Worm (Caenorhabditis elegans) whole organism, young adult: ENCODE data around the gene srh-100.
A peak's percentile ranks its signal among the peaks of the same experiment; 100 is the strongest.

Experiments
- B0261.1 ChIP-seq: sonication (generic microtip); optimal IDR thresholded peaks from 2 replicates; lab custom pipeline; 2016; ENCODE audit warnings: mild to moderate bottlenecking, missing genetic modification characterization, moderate library complexity, missing compliant biosample characterization
- C06A6.2 ChIP-seq: fragments of 200-800 bp; sonication (Bioruptor generic); conservative IDR thresholded peaks from 2 replicates; pipeline ENCODE4 v1.3.6; 2022; ENCODE audit warnings: missing genetic modification characterization, missing compliant biosample characterization
- F23B12.7 ChIP-seq: sonication (generic microtip); optimal IDR thresholded peaks from 2 replicates; lab custom pipeline; 2017; ENCODE audit warnings: missing genetic modification characterization, mild to moderate bottlenecking, missing compliant biosample characterization, antibody characterized with exemption, moderate library complexity; ENCODE audit not compliant: insufficient read depth
- F33H1.4 ChIP-seq: fragments of 200-800 bp; sonication (Bioruptor generic); IDR thresholded peaks from 2 replicates; pipeline ENCODE4 v1.3.6; 2022; ENCODE audit warnings: missing genetic modification reagents, missing genetic modification characterization, missing compliant biosample characterization
- F49E8.2 ChIP-seq: sonication (generic microtip); optimal IDR thresholded peaks from 3 replicates; lab custom pipeline; 2017; ENCODE audit warnings: missing genetic modification characterization, mild to moderate bottlenecking, missing compliant biosample characterization, antibody characterized with exemption, moderate library complexity; ENCODE audit not compliant: insufficient read depth
- F55B11.4 ChIP-seq: sonication (generic microtip); optimal IDR thresholded peaks from 2 replicates; lab custom pipeline; 2016; ENCODE audit warnings: missing compliant biosample characterization, missing genetic modification characterization, borderline replicate concordance; ENCODE audit not compliant: insufficient read depth
- T07F8.4 ChIP-seq: sonication (generic microtip); optimal IDR thresholded peaks from 2 replicates; lab custom pipeline; 2016; ENCODE audit warnings: mild to moderate bottlenecking, missing genetic modification characterization, moderate library complexity, missing compliant biosample characterization
- Y53G8AR.9 ChIP-seq: fragments of 200-800 bp; sonication (Bioruptor generic); conservative IDR thresholded peaks from 2 replicates; pipeline ENCODE4 v1.3.6; 2022; ENCODE audit warnings: missing genetic modification reagents, missing genetic modification characterization, missing compliant biosample characterization
- aptf-2 ChIP-seq: fragments of 200-800 bp; sonication (Bioruptor generic); conservative IDR thresholded peaks from 2 replicates; pipeline ENCODE4 v1.3.6; 2022; ENCODE audit warnings: missing genetic modification reagents, missing genetic modification characterization, missing compliant biosample characterization
- aptf-3 ChIP-seq: fragments of 200-800 bp; sonication (Bioruptor generic); IDR thresholded peaks from 2 replicates; pipeline ENCODE4 v1.3.6; 2022; ENCODE audit warnings: missing genetic modification characterization, missing compliant biosample characterization
- atf-7 ChIP-seq: sonication (generic microtip); optimal IDR thresholded peaks from 2 replicates; lab custom pipeline; 2017; ENCODE audit warnings: mild to moderate bottlenecking, missing genetic modification characterization, missing compliant biosample characterization
- attf-6 ChIP-seq: fragments of 200-800 bp; sonication (Bioruptor generic); IDR thresholded peaks from 2 replicates; pipeline ENCODE4 v1.3.6; 2022; ENCODE audit warnings: missing genetic modification reagents, missing genetic modification characterization, missing compliant biosample characterization
- cebp-1 ChIP-seq, 2 experiments: fragments of 200-800 bp in 1 of 2; sonication (Bioruptor generic) in 1 of 2; sonication (generic microtip) in 1 of 2; IDR thresholded peaks in 1 of 2; optimal IDR thresholded peaks in 1 of 2; 2 replicates each; pipeline versions ENCODE4 v1.3.6 to Lab custom; 2017 to 2022; ENCODE audit warnings: missing compliant biosample characterization in 2 of 2, missing genetic modification characterization in 2 of 2, mild to moderate bottlenecking in 1 of 2, missing genetic modification reagents in 1 of 2, moderate library complexity in 1 of 2
- ceh-79 ChIP-seq: sonication (generic microtip); optimal IDR thresholded peaks from 2 replicates; lab custom pipeline; 2017; ENCODE audit warnings: mild to moderate bottlenecking, missing genetic modification characterization, missing compliant biosample characterization
- dox-1 ChIP-seq: fragments of 200-800 bp; sonication (Bioruptor generic); IDR thresholded peaks from 2 replicates; pipeline ENCODE4 v1.3.6; 2022; ENCODE audit warnings: missing genetic modification reagents, missing genetic modification characterization, missing compliant biosample characterization
- hmg-20 ChIP-seq: fragments of 200-800 bp; sonication (Bioruptor generic); IDR thresholded peaks from 2 replicates; pipeline ENCODE4 v1.3.6; 2022; ENCODE audit warnings: missing genetic modification reagents, missing genetic modification characterization, missing compliant biosample characterization
- hrde-1 ChIP-seq: sonication (generic microtip); optimal IDR thresholded peaks from 2 replicates; lab custom pipeline; 2016; ENCODE audit warnings: missing genetic modification characterization, mild to moderate bottlenecking, missing compliant biosample characterization, moderate library complexity, missing genotype, missing genetic modification reagents, borderline replicate concordance
- lin-40 ChIP-seq: sonication (generic microtip); optimal IDR thresholded peaks from 2 replicates; lab custom pipeline; 2016; ENCODE audit warnings: missing genetic modification characterization, mild to moderate bottlenecking, missing compliant biosample characterization, missing genotype, missing genetic modification reagents
- lsy-27 ChIP-seq: sonication (generic microtip); optimal IDR thresholded peaks from 2 replicates; lab custom pipeline; 2017; ENCODE audit warnings: missing genetic modification characterization, mild to moderate bottlenecking, missing compliant biosample characterization, antibody characterized with exemption, missing genotype, borderline replicate concordance; ENCODE audit not compliant: insufficient read depth
- nfya-1 ChIP-seq: sonication (generic microtip); optimal IDR thresholded peaks from 2 replicates; lab custom pipeline; 2017; ENCODE audit warnings: antibody characterized with exemption, missing compliant biosample characterization, missing genetic modification characterization, borderline replicate concordance; ENCODE audit not compliant: insufficient read depth
- nfyb-1 ChIP-seq: fragments of 200-800 bp; sonication (Bioruptor generic); IDR thresholded peaks from 2 replicates; pipeline ENCODE4 v1.3.6; 2022; ENCODE audit warnings: missing genetic modification reagents, missing genetic modification characterization, missing compliant biosample characterization
- nhr-27 ChIP-seq: fragments of 200-800 bp; sonication (Bioruptor generic); optimal IDR thresholded peaks from 2 replicates; lab custom pipeline; 2018; ENCODE audit warnings: mild to moderate bottlenecking, missing genetic modification characterization, moderate library complexity, missing compliant biosample characterization
- nhr-80 ChIP-seq: sonication (generic microtip); optimal IDR thresholded peaks from 2 replicates; lab custom pipeline; 2016; ENCODE audit warnings: missing genetic modification characterization, missing compliant biosample characterization
- repo-1 ChIP-seq: sonication (generic microtip); optimal IDR thresholded peaks from 2 replicates; lab custom pipeline; 2017; ENCODE audit warnings: mild to moderate bottlenecking, missing genetic modification characterization, missing compliant biosample characterization
- sdz-38 ChIP-seq: sonication (generic microtip); optimal IDR thresholded peaks from 2 replicates; lab custom pipeline; 2016; ENCODE audit warnings: missing genotype, missing genetic modification characterization, missing compliant biosample characterization
- sea-2 ChIP-seq: fragments of 200-800 bp; sonication (Bioruptor generic); IDR thresholded peaks from 2 replicates; pipeline ENCODE4 v1.3.6; 2022; ENCODE audit warnings: missing genetic modification characterization, missing compliant biosample characterization
- snpc-3.4 ChIP-seq: sonication (generic microtip); optimal IDR thresholded peaks from 2 replicates; lab custom pipeline; 2017; ENCODE audit warnings: missing genetic modification characterization, mild to moderate bottlenecking, missing compliant biosample characterization, antibody characterized with exemption, moderate library complexity, missing genotype, missing genetic modification reagents
- snpc-4 ChIP-seq, 5 experiments: fragments of 150-350 bp in 1 of 5; sonication (generic microtip) in 4 of 5; optimal IDR thresholded peaks; 2 replicates each; lab custom pipeline; 2014 to 2018; ENCODE audit warnings: missing genetic modification characterization in 5 of 5, missing biosample characterization in 3 of 5, antibody characterized with exemption in 2 of 5, mild to moderate bottlenecking in 2 of 5, missing compliant biosample characterization in 2 of 5, missing genotype in 2 of 5, moderate library complexity in 2 of 5, missing genetic modification reagents in 1 of 5
- sptf-2 ChIP-seq: fragments of 200-800 bp; sonication (Bioruptor generic); optimal IDR thresholded peaks from 2 replicates; lab custom pipeline; 2018; ENCODE audit warnings: mild to moderate bottlenecking, missing genetic modification characterization, missing compliant biosample characterization
- tbp1 ChIP-seq: fragments of 200-800 bp; sonication (Bioruptor generic); optimal IDR thresholded peaks from 2 replicates; lab custom pipeline; 2018; ENCODE audit warnings: mild to moderate bottlenecking, missing genetic modification characterization, missing compliant biosample characterization
- tbx-9 ChIP-seq: sonication (generic microtip); optimal IDR thresholded peaks from 2 replicates; lab custom pipeline; 2016; ENCODE audit warnings: borderline replicate concordance, missing genetic modification characterization, inconsistent platforms, missing compliant biosample characterization
- unc-62 ChIP-seq: fragments of 150-350 bp; optimal IDR thresholded peaks from 2 replicates; lab custom pipeline; 2014; ENCODE audit warnings: missing biosample characterization, missing genetic modification reagents, missing genetic modification characterization
- zim-3 ChIP-seq: sonication (generic microtip); optimal IDR thresholded peaks from 2 replicates; lab custom pipeline; 2017; ENCODE audit warnings: mild to moderate bottlenecking, missing genetic modification characterization, moderate library complexity, missing compliant biosample characterization
- ztf-6 ChIP-seq: fragments of 200-800 bp; sonication (Bioruptor generic); IDR thresholded peaks from 2 replicates; pipeline ENCODE4 v1.3.6; 2022; ENCODE audit warnings: missing genetic modification reagents, missing genetic modification characterization, missing compliant biosample characterization

Gene srh-100

DNA sequence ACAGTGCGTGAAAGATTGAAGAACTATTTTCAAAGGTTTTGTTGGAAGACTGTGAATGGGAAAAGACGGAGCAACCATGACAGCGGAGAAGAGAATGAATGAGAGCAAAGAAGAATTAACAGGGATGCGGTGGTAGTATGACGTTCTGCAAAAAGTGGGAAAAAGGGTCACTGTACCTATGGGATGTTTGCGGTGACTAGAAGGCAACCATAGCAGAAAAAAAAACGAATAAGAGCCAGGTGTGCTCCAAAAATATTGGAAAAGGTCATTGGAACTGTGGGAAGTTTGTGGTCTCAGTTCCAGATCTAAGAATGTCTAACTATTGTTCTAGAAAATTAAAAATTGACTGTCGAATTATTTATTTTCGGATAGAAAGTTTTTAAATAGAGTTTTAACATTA, 34.2 kb upstream of the srh-100 start, which contains the start of gene fbxb-90:
TSS of gene fbxb-90 (minus strand) at position 101 of the 400 bp plus-strand sequence.
- TF ChIP-seq sea-2 (GFP tag; lab: Robert Waterston, UW) (no peak), sdz-38 (no peak), F49E8.2 (tag; lab: Kevin White, UChicago) (no peak), cebp-1 (GFP tag; IDR thresholded peaks at IDR 0.05; lab: Robert Waterston, UW) (no peak), cebp-1 (tag; optimal IDR thresholded peaks at IDR 0.05; lab: Kevin White, UChicago) (no peak), ztf-6 (GFP tag; lab: Robert Waterston, UW) (no peak), lin-40 (tag; lab: Kevin White, UChicago) (no peak), nhr-27 (tag; lab: Kevin White, UChicago) (no peak), sptf-2 (GFP tag; lab: Kevin White, UChicago) (no peak), aptf-2 (GFP tag; lab: Robert Waterston, UW) (no peak), attf-6 (GFP tag; lab: Robert Waterston, UW) (no peak), hrde-1 (no peak), tbx-9 (no peak), ceh-79 (tag; lab: Kevin White, UChicago) (no peak), snpc-4 (GFP tag; optimal IDR thresholded peaks at IDR 0.05; lab: Kevin White, UChicago) (no peak), snpc-4 (tag; optimal IDR thresholded peaks at IDR 0.05; lab: Kevin White, UChicago) (no peak), dox-1 (GFP tag; lab: Robert Waterston, UW) (no peak), zim-3 (tag; lab: Kevin White, UChicago) (no peak), repo-1 (tag; lab: Kevin White, UChicago) (no peak), hmg-20 (GFP tag; lab: Robert Waterston, UW) (no peak), F23B12.7 (tag; lab: Kevin White, UChicago) (no peak), T07F8.4 (tag; lab: Kevin White, UChicago) (no peak)
- TF ChIP-seq, all 124 proteins: peak for 0

DNA sequence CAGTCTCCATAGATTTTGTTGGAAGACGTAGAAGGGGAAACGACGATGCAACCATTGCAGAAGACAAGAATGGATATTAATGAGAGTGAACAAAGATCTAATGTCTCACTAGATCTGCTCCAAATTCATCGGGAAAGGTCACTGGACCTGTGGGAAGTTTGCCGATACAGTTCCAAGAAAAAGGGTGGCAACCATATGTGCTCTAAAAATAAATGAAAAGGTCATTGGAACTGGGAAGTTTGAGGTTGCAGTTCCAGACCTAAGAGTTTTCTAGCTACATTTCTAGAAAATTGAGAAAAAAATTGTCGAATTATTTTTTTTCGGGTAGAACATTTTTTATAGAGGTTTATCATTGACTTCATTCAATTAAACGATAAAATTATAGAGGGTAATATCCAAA, 32.9 kb upstream of the srh-100 start, which contains the start of gene fbxb-92:
TSS of gene fbxb-92 (minus strand) at position 101 of the 400 bp plus-strand sequence.
- TF ChIP-seq nfya-1, result no peak
- TF ChIP-seq C06A6.2 (GFP tag; lab: Robert Waterston, UW), result no peak
- TF ChIP-seq aptf-3 (GFP tag; lab: Robert Waterston, UW), result no peak
- no peak for TF ChIP-seq B0261.1 (tag; lab: Kevin White, UChicago)
- TF ChIP-seq atf-7 (tag; lab: Kevin White, UChicago), result no peak
- no peak for TF ChIP-seq unc-62
- TF ChIP-seq, all 124 proteins: peak for 0

DNA sequence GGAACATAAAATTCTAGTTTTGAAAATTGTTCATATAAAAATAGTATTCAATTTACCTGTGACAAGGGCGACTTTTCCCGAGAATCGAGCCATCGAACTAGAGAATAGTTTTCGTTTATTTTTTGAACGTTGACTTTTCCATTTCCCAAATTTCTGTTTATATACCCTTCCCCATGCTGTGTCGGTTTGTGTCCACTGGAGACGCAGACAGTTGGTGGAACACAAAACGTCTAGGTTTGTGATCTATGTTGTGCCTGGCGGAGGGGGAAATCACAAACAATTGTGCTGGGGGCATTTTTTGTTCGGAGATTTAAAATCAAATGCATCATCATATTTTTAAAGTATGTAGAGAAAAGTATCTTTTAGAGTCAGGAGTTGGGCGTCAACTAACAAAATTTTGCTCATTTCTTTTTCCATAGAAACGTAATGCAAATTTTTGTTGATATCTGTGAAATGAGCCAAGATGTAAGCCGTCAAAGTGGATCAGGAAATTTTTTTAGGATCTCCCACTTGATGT, 29.2 kb upstream of the srh-100 start, which contains the start of gene nta-1:
TSS of gene nta-1 (minus strand) at position 131 of the 517 bp plus-strand sequence.
- no peak for TF ChIP-seq F55B11.4
- TF ChIP-seq nhr-80 (tag; lab: Kevin White, UChicago), result peak; percentile 58
- 0 out of 2 replicates have a peak, but pooled peaks have one; percentile 11 for TF ChIP-seq dox-1 (GFP tag; lab: Robert Waterston, UW)
- TF ChIP-seq tbp1 (GFP tag; lab: Kevin White, UChicago), result peak; percentile 29
- TF ChIP-seq F33H1.4 (GFP tag; lab: Robert Waterston, UW), result no peak

DNA sequence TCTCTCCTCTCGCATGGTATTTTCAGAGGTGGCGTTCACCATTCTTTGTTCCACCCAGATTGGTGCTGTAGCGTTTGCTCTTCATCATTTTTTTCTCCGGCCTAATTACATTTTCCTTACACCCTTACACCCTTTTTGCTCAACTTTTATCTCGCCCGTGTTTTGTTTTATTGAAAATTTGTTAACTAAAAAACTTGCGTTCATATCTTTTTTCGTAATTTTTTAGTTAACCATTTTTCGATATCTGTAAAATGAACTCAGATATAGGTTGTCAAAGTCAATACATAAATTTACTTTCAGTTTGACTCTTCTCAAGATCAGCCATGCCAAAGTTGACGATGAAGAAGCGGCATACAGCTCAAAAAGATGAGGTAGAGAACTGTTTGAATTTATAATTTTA, 27.1 kb upstream of the srh-100 start, which contains the start of gene F12E12.1:
TSS of gene F12E12.1 (plus strand) at position 301 of the 400 bp plus-strand sequence.
- TF ChIP-seq nfyb-1 (no peak), lsy-27 (tag; lab: Kevin White, UChicago) (no peak), snpc-3.4 (no peak), cebp-1 (GFP tag; IDR thresholded peaks at IDR 0.05; lab: Robert Waterston, UW) (no peak), cebp-1 (tag; optimal IDR thresholded peaks at IDR 0.05; lab: Kevin White, UChicago) (no peak), sdz-38 (no peak), Y53G8AR.9 (GFP tag; lab: Robert Waterston, UW) (no peak)
